Worm (Caenorhabditis elegans): ENCODE data around the gene D2062.5.
"Not testable (repeated sequence)": the region's sequence is repeated elsewhere in the genome, so short reads cannot be mapped to it uniquely, and the experiment has no call there.

Gene D2062.5

ce11 chrII:2622480-2622879 is at the start of gene D2062.5:
Gene D2062.5, plus strand, starts transcription at chrII:2622780.
- TF ChIP-seq ama-1 (optimal IDR thresholded peaks at IDR 0.05) (no peak), tra-4 (tag; optimal IDR thresholded peaks at IDR 0.05) (no peak), hmbx-1 (tag; optimal IDR thresholded peaks at IDR 0.05) (no peak), ceh-13 (GFP tag; optimal IDR thresholded peaks at IDR 0.05) (no peak), F13C5.2 (tag; optimal IDR thresholded peaks at IDR 0.05) (no peak), hnd-1 (tag; optimal IDR thresholded peaks at IDR 0.05) (no peak), tbx-37 (GFP tag; conservative IDR thresholded peaks at IDR 0.05) (no peak), B0310.2 (tag; optimal IDR thresholded peaks at IDR 0.05) (no peak), ceh-36 (tag; optimal IDR thresholded peaks at IDR 0.05) (no peak), hmg-4 (GFP tag; optimal IDR thresholded peaks at IDR 0.05) (no peak), tbx-11 (GFP tag; IDR thresholded peaks at IDR 0.05) (no peak), flt-1 (GFP tag; IDR thresholded peaks at IDR 0.05) (no peak), scrt-1 (GFP tag; IDR thresholded peaks at IDR 0.05) (no peak)

- TF ChIP-seq aly-1 (tag; optimal IDR thresholded peaks at IDR 0.05) = no peak
- no peak for TF ChIP-seq hmbx-1 (tag; optimal IDR thresholded peaks at IDR 0.05)
- TF ChIP-seq scrt-1 (GFP tag; IDR thresholded peaks at IDR 0.05) = no peak
- no peak for TF ChIP-seq ceh-36 (tag; optimal IDR thresholded peaks at IDR 0.05)
- TF ChIP-seq hnd-1 (tag; optimal IDR thresholded peaks at IDR 0.05) = no peak
- no peak for TF ChIP-seq flt-1 (GFP tag; IDR thresholded peaks at IDR 0.05)
- TF ChIP-seq ama-1 (optimal IDR thresholded peaks at IDR 0.05) = no peak
- no peak for TF ChIP-seq tra-4 (tag; optimal IDR thresholded peaks at IDR 0.05)
- TF ChIP-seq ets-7 (tag; optimal IDR thresholded peaks at IDR 0.05) = no peak
- TF ChIP-seq tbx-37 (GFP tag; conservative IDR thresholded peaks at IDR 0.05) = no peak
- no peak for TF ChIP-seq sea-1 (GFP tag; conservative IDR thresholded peaks at IDR 0.05)
These were observed 44.4 kb upstream of the D2062.5 start for ce11 chrII:2578216-2578615.

ce11 chrII:2583044-2583443 is 39.5 kb upstream of the D2062.5 start, which contains the start of gene sri-74:
Gene sri-74, minus strand, starts transcription at chrII:2583144.
- TF ChIP-seq hmbx-1 (tag; optimal IDR thresholded peaks at IDR 0.05) (no peak), ceh-36 (tag; optimal IDR thresholded peaks at IDR 0.05) (no peak), ets-7 (tag; optimal IDR thresholded peaks at IDR 0.05) (no peak), tbx-11 (GFP tag; IDR thresholded peaks at IDR 0.05) (no peak), F13C5.2 (tag; optimal IDR thresholded peaks at IDR 0.05) (no peak), tra-4 (tag; optimal IDR thresholded peaks at IDR 0.05) (no peak), ceh-13 (GFP tag; optimal IDR thresholded peaks at IDR 0.05) (no peak), B0310.2 (tag; optimal IDR thresholded peaks at IDR 0.05) (no peak), flt-1 (GFP tag; IDR thresholded peaks at IDR 0.05) (no peak), sea-1 (GFP tag; conservative IDR thresholded peaks at IDR 0.05) (no peak), hnd-1 (tag; optimal IDR thresholded peaks at IDR 0.05) (no peak), hmg-4 (GFP tag; optimal IDR thresholded peaks at IDR 0.05) (no peak), ama-1 (optimal IDR thresholded peaks at IDR 0.05) (no peak), pes-1 (GFP tag; IDR thresholded peaks at IDR 0.05) (no peak), tbx-37 (GFP tag; conservative IDR thresholded peaks at IDR 0.05) (no peak), aly-1 (tag; optimal IDR thresholded peaks at IDR 0.05) (no peak), scrt-1 (GFP tag; IDR thresholded peaks at IDR 0.05) (no peak)

- TF ChIP-seq hmbx-1 (tag; optimal IDR thresholded peaks at IDR 0.05) = no peak
- no peak for TF ChIP-seq aly-1 (tag; optimal IDR thresholded peaks at IDR 0.05)
- no peak for TF ChIP-seq scrt-1 (GFP tag; IDR thresholded peaks at IDR 0.05)
- TF ChIP-seq ama-1 (optimal IDR thresholded peaks at IDR 0.05) = no peak
- TF ChIP-seq ets-7 (tag; optimal IDR thresholded peaks at IDR 0.05) = no peak
- TF ChIP-seq tbx-37 (GFP tag; conservative IDR thresholded peaks at IDR 0.05) = no peak
- no peak for TF ChIP-seq F13C5.2 (tag; optimal IDR thresholded peaks at IDR 0.05)
- no peak for TF ChIP-seq tbx-11 (GFP tag; IDR thresholded peaks at IDR 0.05)
- TF ChIP-seq ceh-13 (GFP tag; optimal IDR thresholded peaks at IDR 0.05) = no peak
- TF ChIP-seq sea-1 (GFP tag; conservative IDR thresholded peaks at IDR 0.05) = no peak
- no peak for TF ChIP-seq flt-1 (GFP tag; IDR thresholded peaks at IDR 0.05)
- no peak for TF ChIP-seq pes-1 (GFP tag; IDR thresholded peaks at IDR 0.05)
- no peak for TF ChIP-seq tra-4 (tag; optimal IDR thresholded peaks at IDR 0.05)
- TF ChIP-seq B0310.2 (tag; optimal IDR thresholded peaks at IDR 0.05) = no peak
- TF ChIP-seq hmg-4 (GFP tag; optimal IDR thresholded peaks at IDR 0.05) = no peak
- no peak for TF ChIP-seq hnd-1 (tag; optimal IDR thresholded peaks at IDR 0.05)
- no peak for TF ChIP-seq ceh-36 (tag; optimal IDR thresholded peaks at IDR 0.05)
These were observed 37.1 kb upstream of the D2062.5 start, which contains the start of gene sri-36 for ce11 chrII:2585493-2585892. Gene sri-36, minus strand, starts transcription at chrII:2585593.

- no peak for TF ChIP-seq B0310.2 (tag; optimal IDR thresholded peaks at IDR 0.05)
- TF ChIP-seq pes-1 (GFP tag; IDR thresholded peaks at IDR 0.05) = no peak
- TF ChIP-seq scrt-1 (GFP tag; IDR thresholded peaks at IDR 0.05) = no peak
- no peak for TF ChIP-seq aly-1 (tag; optimal IDR thresholded peaks at IDR 0.05)
These were observed 35.6 kb upstream of the D2062.5 start, which contains the start of the genes F33H12.7 and sri-39 for ce11 chrII:2586861-2587554. Gene F33H12.7, minus strand, starts transcription at chrII:2586911. Gene sri-39, plus strand, starts transcription at chrII:2587504.

- TF ChIP-seq aly-1 (tag; optimal IDR thresholded peaks at IDR 0.05); ama-1 (optimal IDR thresholded peaks at IDR 0.05); flt-1 (GFP tag; IDR thresholded peaks at IDR 0.05): not testable (repeated sequence)
These were observed 22.4 kb upstream of the D2062.5 start, which contains the start of gene F33H12.1 for ce11 chrII:2600176-2600575. Gene F33H12.1, plus strand, starts transcription at chrII:2600476.

- TF ChIP-seq hmbx-1 (tag; optimal IDR thresholded peaks at IDR 0.05) (no peak), F13C5.2 (tag; optimal IDR thresholded peaks at IDR 0.05) (no peak), pes-1 (GFP tag; IDR thresholded peaks at IDR 0.05) (no peak), flt-1 (GFP tag; IDR thresholded peaks at IDR 0.05) (no peak)
These were observed 21.6 kb upstream of the D2062.5 start for ce11 chrII:2600931-2601330.

ce11 chrII:2605319-2605718 is 17.3 kb upstream of the D2062.5 start, which contains the start of gene sri-77:
Gene sri-77, minus strand, starts transcription at chrII:2605419.
- no peak for TF ChIP-seq hmbx-1 (tag; optimal IDR thresholded peaks at IDR 0.05)
- no peak for TF ChIP-seq F13C5.2 (tag; optimal IDR thresholded peaks at IDR 0.05)
- TF ChIP-seq hmg-4 (GFP tag; optimal IDR thresholded peaks at IDR 0.05) = no peak
- no peak for TF ChIP-seq hnd-1 (tag; optimal IDR thresholded peaks at IDR 0.05)
- TF ChIP-seq ceh-13 (GFP tag; optimal IDR thresholded peaks at IDR 0.05) = no peak
- TF ChIP-seq tbx-11 (GFP tag; IDR thresholded peaks at IDR 0.05) = no peak
- no peak for TF ChIP-seq sea-1 (GFP tag; conservative IDR thresholded peaks at IDR 0.05)
